Fruit fly (Drosophila melanogaster) whole organism, wandering third instar larva: ENCODE data around the gene lectin-24Db.

Source experiments
- Abd-B ChIP-seq: fragments of >200 bp; optimal IDR thresholded peaks from 2 replicates; lab custom pipeline; 2017; ENCODE audit warnings: missing biosample characterization, missing genetic modification characterization
- HLH106 ChIP-seq: fragments of 200-800 bp; optimal IDR thresholded peaks from 3 replicates; lab custom pipeline; 2019; ENCODE audit warnings: missing biosample characterization, mild to moderate bottlenecking, missing genetic modification characterization, moderate library complexity
- OdsH ChIP-seq: fragments of 200-800 bp; sonication (Bioruptor generic); optimal IDR thresholded peaks from 2 replicates; lab custom pipeline; 2016; ENCODE audit warnings: missing biosample characterization, mild to moderate bottlenecking, missing genetic modification characterization

- no peak for TF ChIP-seq OdsH (GFP tag; lab: Kevin White, UChicago)
- TF ChIP-seq Abd-B (GFP tag; lab: Kevin White, UChicago) = no peak
- no peak for TF ChIP-seq HLH106 (tag; lab: Kevin White, UChicago)
Measured at dm6 chr2L:4218820-4219219, 30.9 kb downstream of the lectin-24Db start.
